Worm (Caenorhabditis elegans): ENCODE results near the gene grsp-2.

The grsp-2 gene

DNA sequence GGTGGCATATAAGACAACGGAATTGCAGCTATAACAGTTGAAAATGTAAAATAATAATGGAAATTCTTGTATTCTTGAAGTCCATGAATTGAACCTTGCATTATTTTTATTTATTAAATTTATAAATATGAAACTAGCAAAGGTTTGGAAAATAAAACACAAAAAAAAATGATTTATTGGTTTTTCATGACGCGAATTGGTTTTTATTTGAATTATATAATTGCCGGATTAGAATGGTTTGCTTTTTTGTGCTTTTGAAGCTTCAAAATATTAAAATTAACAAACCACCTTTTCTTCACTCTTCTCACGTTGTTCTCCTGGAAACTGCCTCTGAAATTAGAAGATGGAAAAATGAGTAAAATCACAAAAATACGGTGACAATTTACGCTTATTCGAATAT lies 26.0 kb upstream of the grsp-2 start, which contains the start of gene sru-35:
Gene sru-35, minus strand, starts transcription at position 101 of the 400 bp plus-strand sequence.
- no peak for TF ChIP-seq nhr-41 (GFP tag; IDR thresholded peaks at IDR 0.05)
- TF ChIP-seq zfp-2 (tag; optimal IDR thresholded peaks at IDR 0.05) = no peak
- no peak for TF ChIP-seq nhr-77 (tag; optimal IDR thresholded peaks at IDR 0.05)
- TF ChIP-seq F44E2.7 (GFP tag; IDR thresholded peaks at IDR 0.05) = no peak
- TF ChIP-seq lin-38 (GFP tag; IDR thresholded peaks at IDR 0.05) = no peak
- no peak for TF ChIP-seq mes-2 (tag; optimal IDR thresholded peaks at IDR 0.05; ENCODE audit: poor library complexity, severe bottlenecking)
- TF ChIP-seq nhr-111 (GFP tag; optimal IDR thresholded peaks at IDR 0.05) = no peak
- TF ChIP-seq lir-3 (tag; optimal IDR thresholded peaks at IDR 0.05) = no peak
- no peak for TF ChIP-seq lsy-2 (tag; optimal IDR thresholded peaks at IDR 0.05)
- TF ChIP-seq skn-1 (tag; optimal IDR thresholded peaks at IDR 0.05) = no peak
- TF ChIP-seq T20F7.1 (GFP tag; optimal IDR thresholded peaks at IDR 0.05) = no peak
- TF ChIP-seq unc-39 (tag; optimal IDR thresholded peaks at IDR 0.05) = no peak
- TF ChIP-seq saeg-2 (GFP tag; IDR thresholded peaks at IDR 0.05) = no peak
- TF ChIP-seq rbr-2 (tag; optimal IDR thresholded peaks at IDR 0.05) = no peak
- TF ChIP-seq sdz-12 (GFP tag; optimal IDR thresholded peaks at IDR 0.05) = no peak

DNA sequence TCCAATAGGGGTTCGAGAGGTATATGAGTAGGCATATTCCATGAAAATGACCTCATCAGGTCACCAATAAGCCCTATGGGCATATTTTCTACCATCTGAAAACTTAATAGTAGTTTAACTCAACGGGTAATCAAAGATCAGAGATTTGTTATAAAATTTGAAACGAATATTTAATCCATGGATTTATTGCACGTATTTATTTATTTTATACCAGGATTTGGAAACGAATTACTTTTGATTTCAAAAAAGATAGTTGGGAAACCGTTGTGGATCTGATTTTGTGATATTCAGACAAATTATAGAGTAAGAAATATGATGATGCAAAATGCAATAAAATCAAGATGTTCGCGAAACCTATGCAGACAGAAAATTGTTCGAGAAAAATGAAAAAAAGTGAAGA lies 23.3 kb upstream of the grsp-2 start, which contains the start of gene C33D9.3:
Gene C33D9.3, minus strand, starts transcription at position 101 of the 400 bp plus-strand sequence.
- TF ChIP-seq F37D6.2 (tag; optimal IDR thresholded peaks at IDR 0.05) (no peak), unc-62 (GFP tag; optimal IDR thresholded peaks at IDR 0.05 in 1 of 2) (peak in 1 of 2 experiments; percentile 15), unc-62 (tag; optimal IDR thresholded peaks at IDR 0.05) (no peak), zag-1 (tag; optimal IDR thresholded peaks at IDR 0.05) (no peak), mdt-29 (GFP tag; IDR thresholded peaks at IDR 0.05) (no peak), duxl-1 (tag; optimal IDR thresholded peaks at IDR 0.05; ENCODE audit: poor library complexity) (no peak), ceh-32 (tag; optimal IDR thresholded peaks at IDR 0.05; ENCODE audit: poor library complexity) (no peak), F44E2.7 (GFP tag; IDR thresholded peaks at IDR 0.05) (no peak), ceh-62 (tag; optimal IDR thresholded peaks at IDR 0.05) (no peak)

DNA sequence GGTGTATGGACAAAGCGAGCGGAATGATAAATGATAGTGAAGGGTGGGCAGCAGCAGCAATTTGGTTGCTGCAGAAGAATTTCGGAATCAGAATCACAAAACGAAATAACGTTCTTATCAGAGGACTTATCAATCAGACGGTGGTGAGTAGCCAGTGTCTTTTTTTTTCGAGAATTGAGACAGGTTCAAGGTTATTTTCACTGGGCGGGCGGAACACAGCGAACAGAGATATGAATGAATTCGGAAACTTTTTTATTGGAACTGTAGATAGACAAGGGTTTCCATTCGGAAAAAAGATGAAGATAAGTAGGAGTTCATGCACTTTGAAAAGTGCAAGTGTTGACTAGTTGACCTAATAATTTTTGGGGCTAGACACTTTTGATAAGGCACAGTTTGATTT lies 22.9 kb upstream of the grsp-2 start:
- TF ChIP-seq lin-15B (tag; optimal IDR thresholded peaks at IDR 0.05) (no peak), hlh-30 (tag; optimal IDR thresholded peaks at IDR 0.05; ENCODE audit: insufficient read depth) (peak; percentile 25), nhr-111 (GFP tag; optimal IDR thresholded peaks at IDR 0.05) (no peak), ceh-20 (GFP tag; IDR thresholded peaks at IDR 0.05) (peak; percentile 27; the same call in 1 of the 2 replicates), mxl-3 (GFP tag; optimal IDR thresholded peaks at IDR 0.05) (peak; percentile 80), rbr-2 (tag; optimal IDR thresholded peaks at IDR 0.05) (no peak), aha-1 (tag) (peak; percentile 66), daf-12 (tag; optimal IDR thresholded peaks at IDR 0.05) (no peak), F49E8.2 (tag; optimal IDR thresholded peaks at IDR 0.05; ENCODE audit: borderline replicate concordance) (no peak), lsy-2 (tag; optimal IDR thresholded peaks at IDR 0.05) (peak in 1 of 2 experiments; percentile 19), mdt-29 (GFP tag; IDR thresholded peaks at IDR 0.05) (no peak), ztf-11 (tag; optimal IDR thresholded peaks at IDR 0.05) (no peak), lin-38 (GFP tag; IDR thresholded peaks at IDR 0.05) (no peak), lim-7 (GFP tag; IDR thresholded peaks at IDR 0.05) (no peak), lin-29 (GFP tag; IDR thresholded peaks at IDR 0.05) (no peak), mdl-1 (tag; optimal IDR thresholded peaks at IDR 0.05) (peak in 1 of 2 experiments; percentile 52), F44E2.7 (GFP tag; IDR thresholded peaks at IDR 0.05) (no peak), dve-1 (tag; optimal IDR thresholded peaks at IDR 0.05; ENCODE audit: insufficient read depth) (peak; percentile 37), pqm-1 (tag; optimal IDR thresholded peaks at IDR 0.05) (peak; percentile 80), fkh-10 (GFP tag; optimal IDR thresholded peaks at IDR 0.05) (no peak), pha-4 (GFP tag; IDR thresholded peaks at IDR 0.05) (no peak), pha-4 (tag; optimal IDR thresholded peaks at IDR 0.05) (no peak), unc-62 (GFP tag; optimal IDR thresholded peaks at IDR 0.05 in 1 of 2) (peak in 1 of 2 experiments; percentile 97), unc-62 (tag; optimal IDR thresholded peaks at IDR 0.05) (no peak), nhr-77 (tag; optimal IDR thresholded peaks at IDR 0.05) (no peak), nhr-102 (tag; optimal IDR thresholded peaks at IDR 0.05) (peak; percentile 3), nhr-25 (tag; optimal IDR thresholded peaks at IDR 0.05; ENCODE audit: borderline replicate concordance, insufficient read depth) (peak; percentile 94), D1046.2 (GFP tag; IDR thresholded peaks at IDR 0.05) (no peak), dmd-9 (GFP tag; IDR thresholded peaks at IDR 0.05) (no peak), lin-39 (tag; optimal IDR thresholded peaks at IDR 0.05) (no peak), arid-1 (GFP tag; conservative IDR thresholded peaks at IDR 0.05) (no peak), R02D3.7 (tag; optimal IDR thresholded peaks at IDR 0.05) (no peak), nhr-42 (GFP tag; IDR thresholded peaks at IDR 0.05) (no peak)

Measured in whole organism, L4 larva.